Worm (Caenorhabditis elegans) whole organism, L2 larva: Measurements from ENCODE around the gene Y54G2A.32.

ENCODE experiments used
- F13H6.1 ChIP-seq: sonication (generic microtip); optimal IDR thresholded peaks from 2 replicates; lab custom pipeline; 2016; ENCODE audit warnings: missing genetic modification characterization, missing compliant biosample characterization
- Y55F3AM.14 ChIP-seq: fragments of 200-800 bp; sonication (Bioruptor generic); optimal IDR thresholded peaks from 2 replicates; lab custom pipeline; 2018; ENCODE audit warnings: mild to moderate bottlenecking, missing genetic modification characterization, missing compliant biosample characterization
- alr-1 ChIP-seq: fragments of 150-350 bp; optimal IDR thresholded peaks from 2 replicates; lab custom pipeline; 2014; ENCODE audit warnings: missing biosample characterization, missing genetic modification characterization
- aly-2 ChIP-seq: fragments of 150-350 bp; optimal IDR thresholded peaks from 2 replicates; lab custom pipeline; 2014; ENCODE audit warnings: missing biosample characterization, missing genetic modification characterization
- blmp-1 ChIP-seq: sonication (generic microtip); optimal IDR thresholded peaks from 2 replicates; lab custom pipeline; 2017; ENCODE audit warnings: missing genetic modification characterization, mild to moderate bottlenecking, missing compliant biosample characterization, antibody characterized with exemption, moderate library complexity; ENCODE audit not compliant: insufficient read depth
- crh-2 ChIP-seq: sonication (generic microtip); optimal IDR thresholded peaks from 2 replicates; lab custom pipeline; 2017; ENCODE audit warnings: missing biosample characterization, missing genetic modification characterization
- elt-1 ChIP-seq: fragments of 150-350 bp; optimal IDR thresholded peaks from 2 replicates; lab custom pipeline; 2014; ENCODE audit warnings: missing biosample characterization, missing genetic modification characterization
- fos-1 ChIP-seq: fragments of 150-350 bp; optimal IDR thresholded peaks from 2 replicates; lab custom pipeline; 2014; ENCODE audit warnings: missing biosample characterization, missing genetic modification characterization
- mbf-1 ChIP-seq: sonication (generic microtip); optimal IDR thresholded peaks from 2 replicates; lab custom pipeline; 2017; ENCODE audit warnings: missing biosample characterization, missing genetic modification characterization
- nhr-11 ChIP-seq: fragments of 150-350 bp; optimal IDR thresholded peaks from 2 replicates; lab custom pipeline; 2014; ENCODE audit warnings: missing biosample characterization, missing genetic modification characterization
- nhr-12 ChIP-seq: fragments of 150-350 bp; optimal IDR thresholded peaks from 2 replicates; lab custom pipeline; 2014; ENCODE audit warnings: missing biosample characterization, missing genetic modification characterization
- nhr-129 ChIP-seq: fragments of 150-350 bp; optimal IDR thresholded peaks from 2 replicates; lab custom pipeline; 2014; ENCODE audit warnings: missing biosample characterization, missing genetic modification characterization
- nhr-23 ChIP-seq: fragments of 150-350 bp; optimal IDR thresholded peaks from 2 replicates; lab custom pipeline; 2014; ENCODE audit warnings: missing biosample characterization, missing genetic modification reagents, missing genetic modification characterization
- nhr-237 ChIP-seq: fragments of 150-350 bp; optimal IDR thresholded peaks from 2 replicates; lab custom pipeline; 2014; ENCODE audit warnings: missing biosample characterization, missing genetic modification characterization
- nhr-6 ChIP-seq: fragments of 150-350 bp; optimal IDR thresholded peaks from 2 replicates; lab custom pipeline; 2014; ENCODE audit warnings: missing biosample characterization, missing genetic modification characterization
- peb-1 ChIP-seq: fragments of 150-350 bp; optimal IDR thresholded peaks from 2 replicates; lab custom pipeline; 2014; ENCODE audit warnings: missing biosample characterization, missing genetic modification characterization
- skn-1 ChIP-seq: sonication (generic microtip); optimal IDR thresholded peaks from 2 replicates; lab custom pipeline; 2017; ENCODE audit warnings: missing biosample characterization, missing genetic modification characterization
- snpc-4 ChIP-seq: fragments of 150-350 bp; optimal IDR thresholded peaks from 2 replicates; lab custom pipeline; 2014; ENCODE audit warnings: missing biosample characterization, missing genetic modification characterization
- unc-55 ChIP-seq: fragments of 150-350 bp; sonication (generic microtip); optimal IDR thresholded peaks from 3 replicates; lab custom pipeline; 2014; ENCODE audit warnings: missing biosample characterization, missing genetic modification reagents, missing genetic modification characterization
- zag-1 ChIP-seq: fragments of 150-350 bp; optimal IDR thresholded peaks from 2 replicates; lab custom pipeline; 2014; ENCODE audit warnings: missing biosample characterization, missing genetic modification characterization
- ztf-11 ChIP-seq: sonication (generic microtip); optimal IDR thresholded peaks from 2 replicates; lab custom pipeline; 2017; ENCODE audit warnings: missing biosample characterization, missing genetic modification characterization

Y54G2A.32 gene

ce11 chrIV:2851625-2852024 lies 47.9 kb downstream of the Y54G2A.32 start:
- TF ChIP-seq elt-1 (tag; lab: Kevin White, UChicago) = no peak
- TF ChIP-seq nhr-237 (tag; lab: Kevin White, UChicago) = no peak
- TF ChIP-seq mbf-1 = no peak
- TF ChIP-seq Y55F3AM.14 (GFP tag; lab: Kevin White, UChicago) = no peak
- no peak for TF ChIP-seq nhr-12 (tag; lab: Kevin White, UChicago)
- TF ChIP-seq aly-2 (tag; lab: Kevin White, UChicago) = no peak
- no peak for TF ChIP-seq snpc-4 (tag; lab: Kevin White, UChicago)
- TF ChIP-seq zag-1 = no peak

- TF ChIP-seq skn-1 (tag; lab: Kevin White, UChicago) (no peak), alr-1 (tag; lab: Kevin White, UChicago) (no peak), nhr-23 (no peak), crh-2 (no peak), peb-1 (tag; lab: Kevin White, UChicago) (no peak), F13H6.1 (tag; lab: Kevin White, UChicago) (no peak), unc-55 (GFP tag; lab: Kevin White, UChicago) (no peak), fos-1 (tag; lab: Kevin White, UChicago) (no peak), nhr-11 (tag; lab: Kevin White, UChicago) (no peak), blmp-1 (no peak), nhr-129 (tag; lab: Kevin White, UChicago) (no peak)
Measured at ce11 chrIV:2853164-2853563, 49.4 kb downstream of the Y54G2A.32 start, which contains the start of gene Y54G2A.49. TSS of gene Y54G2A.49 (minus strand) at chrIV:2853264.

ce11 chrIV:2854161-2854560 lies 50.4 kb downstream of the Y54G2A.32 start:
- TF ChIP-seq nhr-12 (tag; lab: Kevin White, UChicago) = no peak
- TF ChIP-seq nhr-6 (tag; lab: Kevin White, UChicago) = no peak
- TF ChIP-seq skn-1 (tag; lab: Kevin White, UChicago) = no peak
- TF ChIP-seq nhr-129 (tag; lab: Kevin White, UChicago) = no peak
- peak; percentile 8 for TF ChIP-seq fos-1 (tag; lab: Kevin White, UChicago)
- no peak for TF ChIP-seq ztf-11 (tag; lab: Kevin White, UChicago)
